Worm (Caenorhabditis elegans) whole organism, L4 larva: ENCODE data around the gene bcs-1.

Source experiments
- ama-1 ChIP-seq: fragments of 150-350 bp; optimal IDR thresholded peaks from 2 replicates; lab custom pipeline; 2014; ENCODE audit warnings: inconsistent platforms, mixed read lengths
- ceh-28 ChIP-seq: fragments of 150-350 bp; optimal IDR thresholded peaks from 2 replicates; lab custom pipeline; 2014; ENCODE audit warnings: missing biosample characterization, missing genetic modification reagents, missing genetic modification characterization
- mep-1 ChIP-seq: fragments of 150-350 bp; sonication (generic microtip); optimal IDR thresholded peaks from 3 replicates; lab custom pipeline; 2014; ENCODE audit warnings: missing biosample characterization, missing genetic modification characterization
- nhr-76 ChIP-seq: fragments of 150-350 bp; optimal IDR thresholded peaks from 2 replicates; lab custom pipeline; 2014; ENCODE audit warnings: missing biosample characterization, missing genetic modification characterization
- unc-130 ChIP-seq: sonication (generic microtip); optimal IDR thresholded peaks from 2 replicates; lab custom pipeline; 2016; ENCODE audit warnings: missing genetic modification reagents, missing genetic modification characterization, missing compliant biosample characterization
- unc-39 ChIP-seq: sonication (generic microtip); optimal IDR thresholded peaks from 2 replicates; lab custom pipeline; 2017; ENCODE audit warnings: missing biosample characterization, missing genetic modification characterization
- ztf-7 ChIP-seq: fragments of 150-350 bp; optimal IDR thresholded peaks from 2 replicates; lab custom pipeline; 2014; ENCODE audit warnings: missing biosample characterization, missing genetic modification characterization

DNA sequence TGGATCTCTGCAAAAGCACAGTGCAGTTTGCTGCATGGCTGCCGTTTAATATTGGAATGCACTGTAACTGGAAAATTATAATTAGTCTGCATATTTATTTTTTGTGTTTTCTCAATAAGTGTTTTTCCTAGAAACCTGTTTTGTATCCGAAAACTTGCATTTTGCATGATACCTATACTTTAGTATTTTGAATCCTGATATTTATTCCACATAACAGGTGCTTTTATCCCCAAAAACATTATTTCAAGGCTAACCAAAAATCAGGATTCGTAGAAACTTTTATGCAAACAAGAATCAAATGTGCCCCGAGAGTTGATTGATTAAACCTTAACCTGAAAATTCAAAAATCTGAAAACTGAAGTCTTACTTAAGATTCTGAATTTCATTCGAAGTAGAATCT, 39.7 kb downstream of the bcs-1 start:
- TF ChIP-seq nhr-76 (tag; lab: Kevin White, UChicago) (no peak), ama-1 (lab: Kevin White, UChicago) (no peak), unc-130 (GFP tag; lab: Kevin White, UChicago) (no peak), mep-1 (no peak), unc-39 (tag; lab: Kevin White, UChicago) (no peak), ceh-28 (tag; lab: Kevin White, UChicago) (no peak), ztf-7 (no peak)
